Fruit fly (Drosophila melanogaster) whole organism: ENCODE results near the gene Krn.

Experiments used
- pan ChIP-seq: fragments of >200 bp; optimal IDR thresholded peaks from 2 replicates; lab custom pipeline; 2017
- psq ChIP-seq: fragments of >200 bp; optimal IDR thresholded peaks from 2 replicates; lab custom pipeline; 2017

DNA sequence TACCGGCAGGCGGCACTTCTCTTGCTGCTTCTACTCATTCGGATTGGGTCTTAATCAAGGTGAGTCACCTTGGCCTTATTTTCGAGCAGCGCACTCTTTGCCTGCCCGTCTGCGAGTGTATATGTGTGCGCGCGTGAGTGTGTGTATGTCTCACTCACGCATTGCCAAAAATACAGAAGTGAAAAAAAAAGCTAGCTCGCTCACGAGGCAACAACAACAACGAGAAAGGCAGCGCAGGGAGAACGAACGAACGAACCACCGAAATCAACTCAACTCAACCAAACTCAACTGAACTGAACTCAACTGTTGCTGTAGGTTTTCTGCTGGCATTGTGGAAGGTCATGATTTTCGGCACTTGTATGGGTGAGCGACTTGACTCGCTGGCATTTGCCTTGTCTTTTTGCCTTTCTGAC is 40.1 kb downstream of the Krn start:
- no peak for TF ChIP-seq psq
- no peak for TF ChIP-seq pan (lab: Kevin White, UChicago)
